Fruit fly (Drosophila melanogaster): ENCODE measurements around the gene CG43449.

- TF ChIP-seq Myc (optimal IDR thresholded peaks at IDR 0.05) (no peak), psq (optimal IDR thresholded peaks at IDR 0.05) (no peak)
Measured at dm6 chr3R:11115606-11116005, 27.4 kb downstream of the CG43449 start, which contains the start of gene SdhCL.
